Fruit fly (Drosophila melanogaster) whole organism, prepupa: Measurements from ENCODE around the gene CG3402.

ENCODE experiments used
- Blimp-1 ChIP-seq: fragments of 200-800 bp; sonication (Bioruptor generic); optimal IDR thresholded peaks from 3 replicates; lab custom pipeline; 2017; ENCODE audit warnings: missing biosample characterization, missing genetic modification characterization, mild to moderate bottlenecking, moderate library complexity, missing genetic modification reagents
- CG11294 ChIP-seq: fragments of 200-800 bp; sonication (Bioruptor generic); IDR thresholded peaks from 2 replicates; pipeline ENCODE4 v1.3.6; 2022; ENCODE audit warnings: missing biosample characterization, missing genetic modification characterization
- CG11762 ChIP-seq: fragments of 200-800 bp; sonication (Bioruptor generic); optimal IDR thresholded peaks from 3 replicates; lab custom pipeline; 2016; ENCODE audit warnings: missing biosample characterization, missing genetic modification characterization; ENCODE audit not compliant: insufficient read depth
- CG15336 ChIP-seq: fragments of 200-800 bp; sonication (Bioruptor generic); IDR thresholded peaks from 2 replicates; pipeline ENCODE4 v1.3.6; 2022; ENCODE audit warnings: missing biosample characterization, missing genetic modification characterization
- CG1621 ChIP-seq: fragments of 200-800 bp; sonication (Bioruptor generic); optimal IDR thresholded peaks from 3 replicates; lab custom pipeline; 2018; ENCODE audit warnings: missing biosample characterization, mild to moderate bottlenecking, missing genetic modification characterization
- CG3032 ChIP-seq: fragments of 200-800 bp; optimal IDR thresholded peaks from 2 replicates; lab custom pipeline; 2019; ENCODE audit warnings: missing biosample characterization, mild to moderate bottlenecking, missing genetic modification characterization, moderate library complexity
- CG31627 ChIP-seq: fragments of 200-800 bp; sonication (Bioruptor generic); optimal IDR thresholded peaks from 3 replicates; lab custom pipeline; 2016; ENCODE audit warnings: missing biosample characterization, missing genetic modification characterization
- CG3919 ChIP-seq: fragments of 200-800 bp; sonication (Bioruptor generic); optimal IDR thresholded peaks from 3 replicates; lab custom pipeline; 2016; ENCODE audit warnings: missing biosample characterization, missing genetic modification characterization
- CG6792 ChIP-seq: fragments of 200-800 bp; sonication (Bioruptor generic); optimal IDR thresholded peaks from 3 replicates; lab custom pipeline; 2016; ENCODE audit warnings: missing biosample characterization, missing genetic modification characterization
- CG6808 ChIP-seq: fragments of 200-800 bp; sonication (Bioruptor generic); optimal IDR thresholded peaks from 3 replicates; lab custom pipeline; 2017; ENCODE audit warnings: missing biosample characterization, missing genetic modification characterization, mild to moderate bottlenecking, moderate library complexity, missing genetic modification reagents
- CG7368 ChIP-seq: fragments of 200-800 bp; sonication (Bioruptor generic); optimal IDR thresholded peaks from 3 replicates; lab custom pipeline; 2016; ENCODE audit warnings: missing biosample characterization, missing genetic modification characterization
- CG8119 ChIP-seq: fragments of 200-800 bp; sonication (Bioruptor generic); IDR thresholded peaks from 3 replicates; pipeline ENCODE4 v1.3.6; 2022; ENCODE audit warnings: missing biosample characterization, missing genetic modification characterization
- Eip78C ChIP-seq: fragments of 200-800 bp; sonication (Bioruptor generic); peaks from one replicate; lab custom pipeline; 2016; ENCODE audit warnings: missing biosample characterization, missing genetic modification characterization
- Ets96B ChIP-seq: fragments of 200-800 bp; optimal IDR thresholded peaks from 2 replicates; lab custom pipeline; 2019; ENCODE audit warnings: missing biosample characterization, mild to moderate bottlenecking, missing genetic modification characterization, moderate library complexity
- Gug ChIP-seq: fragments of 200-800 bp; sonication (Bioruptor generic); IDR thresholded peaks from 2 replicates; pipeline ENCODE4 v1.3.6; 2022; ENCODE audit warnings: missing biosample characterization, missing genetic modification characterization
- Hr38 ChIP-seq: sonication (Bioruptor generic); optimal IDR thresholded peaks from 2 replicates; lab custom pipeline; 2016; ENCODE audit warnings: missing biosample characterization, missing genetic modification characterization
- Met ChIP-seq: fragments of 200-800 bp; sonication (Bioruptor generic); optimal IDR thresholded peaks from 3 replicates; lab custom pipeline; 2016; ENCODE audit warnings: missing biosample characterization, missing genetic modification characterization
- OdsH ChIP-seq: fragments of 200-800 bp; sonication (Bioruptor generic); optimal IDR thresholded peaks from 3 replicates; lab custom pipeline; 2016; ENCODE audit warnings: missing biosample characterization, missing genetic modification characterization
- Sox102F ChIP-seq: fragments of 200-800 bp; sonication (Bioruptor generic); optimal IDR thresholded peaks from 2 replicates; lab custom pipeline; 2016; ENCODE audit warnings: missing biosample characterization, mild to moderate bottlenecking, missing genetic modification characterization
- Sox14 ChIP-seq: fragments of 200-800 bp; sonication (Bioruptor generic); optimal IDR thresholded peaks from 3 replicates; lab custom pipeline; 2016; ENCODE audit warnings: missing biosample characterization, missing genetic modification characterization
- achi ChIP-seq: fragments of 200-800 bp; sonication (Bioruptor generic); optimal IDR thresholded peaks from 3 replicates; lab custom pipeline; 2016; ENCODE audit warnings: missing biosample characterization, missing genetic modification characterization
- cyc ChIP-seq: fragments of 200-800 bp; sonication (Bioruptor generic); optimal IDR thresholded peaks from 3 replicates; lab custom pipeline; 2016; ENCODE audit warnings: missing biosample characterization, missing genetic modification characterization
- dac ChIP-seq: fragments of 200-800 bp; sonication (Bioruptor generic); optimal IDR thresholded peaks from 2 replicates; lab custom pipeline; 2017; ENCODE audit warnings: missing biosample characterization, mild to moderate bottlenecking, missing genetic modification characterization
- dsx ChIP-seq: fragments of 200-800 bp; optimal IDR thresholded peaks from 3 replicates; lab custom pipeline; 2019; ENCODE audit warnings: missing biosample characterization, mild to moderate bottlenecking, missing genetic modification characterization, moderate library complexity; ENCODE audit not compliant: poor library complexity, severe bottlenecking
- eg ChIP-seq: fragments of 200-800 bp; sonication (Bioruptor generic); IDR thresholded peaks from 3 replicates; pipeline ENCODE4 v1.3.6; 2022; ENCODE audit warnings: missing biosample characterization, missing genetic modification characterization
- esn ChIP-seq: fragments of 200-800 bp; sonication (Bioruptor generic); optimal IDR thresholded peaks from 2 replicates; lab custom pipeline; 2016; ENCODE audit warnings: missing biosample characterization, mild to moderate bottlenecking, missing genetic modification characterization, moderate library complexity
- fd59A ChIP-seq: fragments of 200-800 bp; sonication (Bioruptor generic); optimal IDR thresholded peaks from 2 replicates; lab custom pipeline; 2017; ENCODE audit warnings: missing biosample characterization, mild to moderate bottlenecking, missing genetic modification characterization, missing genetic modification reagents
- fkh ChIP-seq: fragments of 200-800 bp; sonication (Bioruptor generic); optimal IDR thresholded peaks from 3 replicates; lab custom pipeline; 2017; ENCODE audit warnings: missing biosample characterization, mild to moderate bottlenecking, missing genetic modification characterization, moderate library complexity
- lz ChIP-seq: fragments of 200-800 bp; sonication (Bioruptor generic); optimal IDR thresholded peaks from 3 replicates; lab custom pipeline; 2016; ENCODE audit warnings: missing biosample characterization, missing genetic modification characterization
- pdm3 ChIP-seq: fragments of 200-800 bp; sonication (Bioruptor generic); optimal IDR thresholded peaks from 3 replicates; lab custom pipeline; 2016; ENCODE audit warnings: missing biosample characterization, missing genetic modification characterization
- salr ChIP-seq, 2 experiments: fragments of 200-800 bp; sonication (Bioruptor generic); optimal IDR thresholded peaks; 3 replicates each; lab custom pipeline; 2016 to 2018; ENCODE audit warnings: missing biosample characterization in 2 of 2, missing genetic modification characterization in 2 of 2, mild to moderate bottlenecking in 1 of 2
- spab ChIP-seq: fragments of 200-800 bp; sonication (Bioruptor generic); optimal IDR thresholded peaks from 2 replicates; lab custom pipeline; 2017; ENCODE audit warnings: missing biosample characterization, mild to moderate bottlenecking, missing genetic modification characterization, missing genetic modification reagents
- svp ChIP-seq: fragments of 200-800 bp; sonication (Bioruptor generic); peaks from one replicate; lab custom pipeline; 2016; ENCODE audit warnings: missing biosample characterization, missing genetic modification characterization
- topi ChIP-seq: fragments of 200-800 bp; sonication (Bioruptor generic); optimal IDR thresholded peaks from 3 replicates; lab custom pipeline; 2016; ENCODE audit warnings: missing biosample characterization, missing genetic modification characterization

Gene CG3402

dm6 chr3L:699368-700150, 46.9 kb upstream of the CG3402 start (continued):
- peak; percentile 53 for TF ChIP-seq CG3032 (tag; lab: Kevin White, UChicago)
- TF ChIP-seq CG15336: 0 out of 2 replicates have a peak, but pooled peaks have one; percentile 41
- peak; percentile 67 for TF ChIP-seq Ets96B (tag; lab: Kevin White, UChicago)
- TF ChIP-seq CG3919: peak; percentile 47

dm6 chr3L:698748-699367, 46.2 kb upstream of the CG3402 start, which contains the start of gene CG13894:
Gene CG13894 (minus strand): TSS chr3L:699144.
- TF ChIP-seq CG11294 (GFP tag; lab: Robert Waterston, UW): no peak
- TF ChIP-seq CG3032 (tag; lab: Kevin White, UChicago): no peak
- peak; percentile 40 for TF ChIP-seq Eip78C (GFP tag; lab: Kevin White, UChicago)
- TF ChIP-seq topi (GFP tag; lab: Kevin White, UChicago): no peak
- TF ChIP-seq CG11762 (GFP tag; lab: Kevin White, UChicago): no peak
- TF ChIP-seq svp (GFP tag; lab: Kevin White, UChicago): no peak
- TF ChIP-seq CG6792 (GFP tag; lab: Kevin White, UChicago): peak; percentile 16
- TF ChIP-seq fkh: peak; percentile 47
- TF ChIP-seq OdsH (GFP tag; lab: Kevin White, UChicago): no peak
- no peak for TF ChIP-seq Sox102F (GFP tag; lab: Kevin White, UChicago)
- TF ChIP-seq CG8119 (GFP tag; lab: Robert Waterston, UW): no peak
- TF ChIP-seq, all 60 proteins: peak for 3

dm6 chr3L:697724-698123, 45.0 kb upstream of the CG3402 start:
- TF ChIP-seq Hr38 (GFP tag; lab: Kevin White, UChicago) (no peak), CG31627 (GFP tag; lab: Kevin White, UChicago) (no peak), esn (GFP tag; lab: Kevin White, UChicago) (no peak), CG3032 (tag; lab: Kevin White, UChicago) (no peak), CG15336 (no peak), Sox102F (GFP tag; lab: Kevin White, UChicago) (no peak), cyc (GFP tag; lab: Kevin White, UChicago) (no peak), Met (GFP tag; lab: Kevin White, UChicago) (no peak), CG6808 (GFP tag; lab: Kevin White, UChicago) (no peak), Gug (GFP tag; lab: Robert Waterston, UW) (no peak), CG1621 (tag; lab: Kevin White, UChicago) (no peak), fd59A (GFP tag; lab: Kevin White, UChicago) (no peak), Sox14 (GFP tag; lab: Kevin White, UChicago) (no peak), pdm3 (no peak), CG8119 (GFP tag; lab: Robert Waterston, UW) (no peak), lz (no peak), CG7368 (GFP tag; lab: Kevin White, UChicago) (no peak)
- TF ChIP-seq, all 60 proteins: peak for 0

- TF ChIP-seq spab (GFP tag; lab: Kevin White, UChicago) (no peak), salr (GFP tag; optimal IDR thresholded peaks at IDR 0.05; lab: Kevin White, UChicago) (no peak), CG3919 (no peak), eg (GFP tag; lab: Robert Waterston, UW) (no peak), CG11762 (GFP tag; lab: Kevin White, UChicago) (no peak), CG6808 (GFP tag; lab: Kevin White, UChicago) (no peak), achi (GFP tag; lab: Kevin White, UChicago) (no peak), CG6792 (GFP tag; lab: Kevin White, UChicago) (no peak), dsx (GFP tag; lab: Kevin White, UChicago) (no peak), Blimp-1 (GFP tag; lab: Kevin White, UChicago) (no peak), esn (GFP tag; lab: Kevin White, UChicago) (no peak), Gug (GFP tag; lab: Robert Waterston, UW) (no peak), dac (no peak)
Observed at dm6 chr3L:697055-697427, 44.4 kb upstream of the CG3402 start.
